Fruit fly (Drosophila melanogaster): ENCODE results near the gene Elp1.

Gene Elp1

dm6 chr3R:11679513-11679912 lies 28.7 kb downstream of the Elp1 start, which contains the start of the genes Taf12 and Ho (continued):
- TF ChIP-seq CG13287 (GFP tag; IDR thresholded peaks at IDR 0.05; ENCODE audit: partially characterized antibody) (peak; percentile 41; the same call in 1 of the 2 replicates), CG33213 (GFP tag; optimal IDR thresholded peaks at IDR 0.05) (peak; percentile 43), CG4617 (GFP tag; optimal IDR thresholded peaks at IDR 0.05; ENCODE audit: borderline replicate concordance) (peak; percentile 93), CG30431 (GFP tag; optimal IDR thresholded peaks at IDR 0.05) (no peak), br (optimal IDR thresholded peaks at IDR 0.05) (no peak), vvl (GFP tag; IDR thresholded peaks at IDR 0.05) (peak; percentile 20; the same call in 1 of the 2 replicates), CG12769 (tag; optimal IDR thresholded peaks at IDR 0.05) (no peak), HLH4C (GFP tag; IDR thresholded peaks at IDR 0.05; ENCODE audit: partially characterized antibody) (0 out of 3 replicates have a peak, but pooled peaks have one; percentile 10), Dp (GFP tag; optimal IDR thresholded peaks at IDR 0.05) (peak; percentile 71), Trl (optimal IDR thresholded peaks at IDR 0.05) (no peak), Trl (GFP tag; optimal IDR thresholded peaks at IDR 0.05) (no peak), bab2 (GFP tag; optimal IDR thresholded peaks at IDR 0.05) (no peak), CG12659 (GFP tag; optimal IDR thresholded peaks at IDR 0.05) (peak; percentile 71), Awh (GFP tag; IDR thresholded peaks at IDR 0.05) (no peak), CG6175 (GFP tag; IDR thresholded peaks at IDR 0.05) (no peak), row (GFP tag; IDR thresholded peaks at IDR 0.05) (0 out of 3 replicates have a peak, but pooled peaks have one; percentile 27), gcm2 (GFP tag; optimal IDR thresholded peaks at IDR 0.05) (no peak), CG13296 (GFP tag; optimal IDR thresholded peaks at IDR 0.05) (no peak), odd (GFP tag; optimal IDR thresholded peaks at IDR 0.05) (no peak), CG15514 (GFP tag; optimal IDR thresholded peaks at IDR 0.05) (peak; percentile 55), Med (GFP tag) (peak; percentile 86), CG11696 (GFP tag; IDR thresholded peaks at IDR 0.05) (no peak), CG3726 (GFP tag; IDR thresholded peaks at IDR 0.05) (no peak), Rx (GFP tag; IDR thresholded peaks at IDR 0.05) (no peak), Lpt (GFP tag; optimal IDR thresholded peaks at IDR 0.05) (no peak), pzg (GFP tag; optimal IDR thresholded peaks at IDR 0.05) (peak; percentile 88), CG7357 (GFP tag; IDR thresholded peaks at IDR 0.05) (no peak), CG8290 (GFP tag; optimal IDR thresholded peaks at IDR 0.05) (no peak), CG8290 (tag; optimal IDR thresholded peaks at IDR 0.05) (peak in 1 of 2 experiments; percentile 31), CG14441 (GFP tag; IDR thresholded peaks at IDR 0.05) (no peak), trem (tag; optimal IDR thresholded peaks at IDR 0.05) (peak; percentile 72), unc-4 (GFP tag; IDR thresholded peaks at IDR 0.05; ENCODE audit: partially characterized antibody) (0 out of 2 replicates have a peak, but pooled peaks have one; percentile 28), Myb (GFP tag; optimal IDR thresholded peaks at IDR 0.05) (peak; percentile 55), stc (GFP tag; IDR thresholded peaks at IDR 0.05) (0 out of 2 replicates have a peak, but pooled peaks have one; percentile 7), H15 (GFP tag; IDR thresholded peaks at IDR 0.05) (no peak), GATAe (GFP tag; conservative IDR thresholded peaks at IDR 0.05) (no peak), sens (GFP tag) (peak; percentile 21), CG3995 (GFP tag; optimal IDR thresholded peaks at IDR 0.05) (peak; percentile 89), CG17186 (GFP tag; optimal IDR thresholded peaks at IDR 0.05) (peak; percentile 1), CG9797 (GFP tag; optimal IDR thresholded peaks at IDR 0.05) (peak; percentile 93), Jarid2 (GFP tag; optimal IDR thresholded peaks at IDR 0.05) (peak; percentile 7), Nf-YA (GFP tag; IDR thresholded peaks at IDR 0.05) (no peak), stwl (tag; optimal IDR thresholded peaks at IDR 0.05) (peak; percentile 84), CG15601 (tag; optimal IDR thresholded peaks at IDR 0.05) (peak; percentile 9), CG8924 (tag; optimal IDR thresholded peaks at IDR 0.05) (peak; percentile 45), E2f2 (GFP tag; IDR thresholded peaks at IDR 0.05) (peak; percentile 75), CG10431 (GFP tag; optimal IDR thresholded peaks at IDR 0.05) (no peak), kah (GFP tag; optimal IDR thresholded peaks at IDR 0.05) (no peak), CG11504 (tag; optimal IDR thresholded peaks at IDR 0.05) (peak; percentile 31), CG18764 (GFP tag; optimal IDR thresholded peaks at IDR 0.05) (no peak), Sin3A (optimal IDR thresholded peaks at IDR 0.05) (peak; percentile 54), ash1 (GFP tag; optimal IDR thresholded peaks at IDR 0.05) (no peak), grau (tag; optimal IDR thresholded peaks at IDR 0.05) (peak; percentile 28)
